Worm (Caenorhabditis elegans): Measurements from ENCODE around the gene K12D9.1.

- TF ChIP-seq nhr-11 (tag; optimal IDR thresholded peaks at IDR 0.05) (no peak), ceh-31 (tag; optimal IDR thresholded peaks at IDR 0.05) (no peak), pha-4 (tag; optimal IDR thresholded peaks at IDR 0.05) (no peak), F13H6.1 (tag; optimal IDR thresholded peaks at IDR 0.05) (no peak), ceh-48 (tag; optimal IDR thresholded peaks at IDR 0.05) (no peak), C08G9.2 (tag; optimal IDR thresholded peaks at IDR 0.05) (no peak), ceh-30 (tag; optimal IDR thresholded peaks at IDR 0.05) (no peak), ceh-14 (tag; optimal IDR thresholded peaks at IDR 0.05) (no peak), pag-3 (tag; optimal IDR thresholded peaks at IDR 0.05; ENCODE audit: borderline replicate concordance) (no peak), gmeb-2 (tag; optimal IDR thresholded peaks at IDR 0.05) (no peak), dve-1 (tag; optimal IDR thresholded peaks at IDR 0.05) (no peak), nhr-232 (tag; optimal IDR thresholded peaks at IDR 0.05) (no peak), ceh-18 (tag; optimal IDR thresholded peaks at IDR 0.05) (no peak)
Measured at ce11 chrV:2976287-2976686, 38.0 kb upstream of the K12D9.1 start, which contains the start of gene srw-124.

All from whole organism, late embryonic.